Worm (Caenorhabditis elegans) whole organism, L3 larva: ENCODE data around the gene hlh-15.

ENCODE experiments used
- R02D3.7 ChIP-seq: fragments of 150-350 bp; optimal IDR thresholded peaks from 2 replicates; lab custom pipeline; 2014; ENCODE audit warnings: missing biosample characterization, missing genetic modification characterization
- ZK546.5 ChIP-seq: sonication (generic microtip); optimal IDR thresholded peaks from 2 replicates; lab custom pipeline; 2017; ENCODE audit warnings: missing biosample characterization, missing genetic modification characterization
- aly-2 ChIP-seq: fragments of 150-350 bp; optimal IDR thresholded peaks from 2 replicates; lab custom pipeline; 2014; ENCODE audit warnings: missing biosample characterization, missing genetic modification characterization
- ama-1 ChIP-seq: fragments of 150-350 bp; optimal IDR thresholded peaks from 2 replicates; lab custom pipeline; 2018
- ceh-16 ChIP-seq: sonication (generic microtip); optimal IDR thresholded peaks from 2 replicates; lab custom pipeline; 2017; ENCODE audit warnings: missing biosample characterization, missing genetic modification characterization
- ceh-28 ChIP-seq: fragments of 150-350 bp; optimal IDR thresholded peaks from 2 replicates; lab custom pipeline; 2014; ENCODE audit warnings: missing biosample characterization, missing genetic modification reagents, missing genetic modification characterization
- ceh-82 ChIP-seq: fragments of 150-350 bp; optimal IDR thresholded peaks from 2 replicates; lab custom pipeline; 2014; ENCODE audit warnings: missing biosample characterization, missing genetic modification characterization
- ceh-9 ChIP-seq: sonication (generic microtip); optimal IDR thresholded peaks from 2 replicates; lab custom pipeline; 2018; ENCODE audit warnings: missing biosample characterization, missing genetic modification characterization
- daf-12 ChIP-seq: fragments of 150-350 bp; optimal IDR thresholded peaks from 2 replicates; lab custom pipeline; 2014; ENCODE audit warnings: missing biosample characterization, missing genetic modification reagents, missing genetic modification characterization
- egl-27 ChIP-seq: sonication (generic microtip); optimal IDR thresholded peaks from 4 replicates; lab custom pipeline; 2017; ENCODE audit warnings: missing biosample characterization, missing genetic modification reagents, missing genetic modification characterization
- egl-5 ChIP-seq: fragments of 150-350 bp; optimal IDR thresholded peaks from 2 replicates; lab custom pipeline; 2017; ENCODE audit warnings: missing biosample characterization, missing genetic modification reagents, missing genetic modification characterization, inconsistent platforms
- elt-1 ChIP-seq: fragments of 150-350 bp; optimal IDR thresholded peaks from 2 replicates; lab custom pipeline; 2014; ENCODE audit warnings: missing biosample characterization, missing genetic modification characterization
- elt-2 ChIP-seq: sonication (generic microtip); optimal IDR thresholded peaks from 2 replicates; lab custom pipeline; 2016; ENCODE audit warnings: missing genetic modification reagents, mild to moderate bottlenecking, missing genetic modification characterization, missing compliant biosample characterization
- elt-3 ChIP-seq, 3 experiments: fragments of 150-350 bp in 1 of 3; sonication (generic microtip) in 2 of 3; optimal IDR thresholded peaks; 2 replicates in 2 of 3; 4 replicates in 1 of 3; lab custom pipeline; 2014 to 2017; ENCODE audit warnings: missing biosample characterization in 3 of 3, missing genetic modification characterization in 3 of 3
- eor-1 ChIP-seq, 2 experiments: fragments of 150-350 bp; optimal IDR thresholded peaks; 2 replicates each; lab custom pipeline; 2014 to 2018; ENCODE audit warnings: missing biosample characterization in 2 of 2, missing genetic modification characterization in 2 of 2
- fkh-10 ChIP-seq: sonication (generic microtip); optimal IDR thresholded peaks from 2 replicates; lab custom pipeline; 2017; ENCODE audit warnings: missing biosample characterization, missing genetic modification reagents, missing genetic modification characterization
- fkh-2 ChIP-seq: fragments of 150-350 bp; optimal IDR thresholded peaks from 2 replicates; lab custom pipeline; 2014; ENCODE audit warnings: missing biosample characterization, missing genetic modification reagents, missing genetic modification characterization
- fos-1 ChIP-seq: fragments of 150-350 bp; optimal IDR thresholded peaks from 2 replicates; lab custom pipeline; 2014; ENCODE audit warnings: missing biosample characterization, missing genetic modification characterization
- hmg-11 ChIP-seq: sonication (generic microtip); optimal IDR thresholded peaks from 2 replicates; lab custom pipeline; 2016; ENCODE audit warnings: missing genetic modification characterization, missing compliant biosample characterization
- jun-1 ChIP-seq: fragments of 150-350 bp; optimal IDR thresholded peaks from 2 replicates; lab custom pipeline; 2014; ENCODE audit warnings: missing biosample characterization, missing genetic modification reagents, missing genetic modification characterization
- lin-15B ChIP-seq: fragments of 150-350 bp; optimal IDR thresholded peaks from 2 replicates; lab custom pipeline; 2014; ENCODE audit warnings: missing biosample characterization, missing genetic modification characterization
- lin-39 ChIP-seq: fragments of 150-350 bp; optimal IDR thresholded peaks from 2 replicates; lab custom pipeline; 2018; ENCODE audit warnings: missing biosample characterization, missing genetic modification reagents, missing genetic modification characterization
- lsy-12 ChIP-seq: sonication (generic microtip); optimal IDR thresholded peaks from 2 replicates; lab custom pipeline; 2016; ENCODE audit warnings: mild to moderate bottlenecking, missing genetic modification characterization, missing compliant biosample characterization
- mdl-1 ChIP-seq: fragments of 150-350 bp; optimal IDR thresholded peaks from 2 replicates; lab custom pipeline; 2014; ENCODE audit warnings: missing biosample characterization, missing genetic modification characterization
- mml-1 ChIP-seq: fragments of 150-350 bp; sonication (generic microtip); optimal IDR thresholded peaks from 3 replicates; lab custom pipeline; 2014; ENCODE audit warnings: missing biosample characterization, missing genetic modification characterization
- nfya-1 ChIP-seq: sonication (generic microtip); optimal IDR thresholded peaks from 2 replicates; lab custom pipeline; 2017; ENCODE audit warnings: missing genetic modification characterization, mild to moderate bottlenecking, missing compliant biosample characterization, antibody characterized with exemption, moderate library complexity; ENCODE audit not compliant: insufficient read depth
- nhr-11 ChIP-seq: fragments of 150-350 bp; optimal IDR thresholded peaks from 2 replicates; lab custom pipeline; 2014; ENCODE audit warnings: missing biosample characterization, missing genetic modification characterization
- nhr-12 ChIP-seq: fragments of 150-350 bp; optimal IDR thresholded peaks from 2 replicates; lab custom pipeline; 2014; ENCODE audit warnings: missing biosample characterization, missing genetic modification characterization
- nhr-23 ChIP-seq: fragments of 150-350 bp; optimal IDR thresholded peaks from 2 replicates; lab custom pipeline; 2014; ENCODE audit warnings: missing biosample characterization, missing genetic modification reagents, missing genetic modification characterization
- nhr-237 ChIP-seq: fragments of 150-350 bp; optimal IDR thresholded peaks from 2 replicates; lab custom pipeline; 2014; ENCODE audit warnings: missing biosample characterization, missing genetic modification characterization
- nhr-25 ChIP-seq: sonication (generic microtip); optimal IDR thresholded peaks from 2 replicates; lab custom pipeline; 2017; ENCODE audit warnings: missing biosample characterization, missing genetic modification characterization
- nhr-28 ChIP-seq: fragments of 150-350 bp; optimal IDR thresholded peaks from 2 replicates; lab custom pipeline; 2014; ENCODE audit warnings: missing biosample characterization, missing genetic modification characterization
- nhr-43 ChIP-seq: sonication (generic microtip); optimal IDR thresholded peaks from 2 replicates; lab custom pipeline; 2016; ENCODE audit warnings: mild to moderate bottlenecking, missing genetic modification characterization, missing compliant biosample characterization; ENCODE audit not compliant: poor library complexity, severe bottlenecking
- nhr-67 ChIP-seq: fragments of 150-350 bp; optimal IDR thresholded peaks from 2 replicates; lab custom pipeline; 2014; ENCODE audit warnings: missing biosample characterization, missing genetic modification characterization
- nhr-76 ChIP-seq: fragments of 150-350 bp; sonication (generic microtip); optimal IDR thresholded peaks from 5 replicates; lab custom pipeline; 2014; ENCODE audit warnings: missing biosample characterization, missing genetic modification characterization
- nhr-77 ChIP-seq: fragments of 150-350 bp; optimal IDR thresholded peaks from 2 replicates; lab custom pipeline; 2014; ENCODE audit warnings: missing biosample characterization, missing genetic modification characterization
- pha-4 ChIP-seq: fragments of 150-350 bp; optimal IDR thresholded peaks from 2 replicates; lab custom pipeline; 2014; ENCODE audit warnings: missing biosample characterization, missing genetic modification reagents, missing genetic modification characterization
- pqm-1 ChIP-seq: fragments of 150-350 bp; optimal IDR thresholded peaks from 2 replicates; lab custom pipeline; 2017; ENCODE audit warnings: missing biosample characterization, missing genetic modification characterization, inconsistent platforms
- sea-2 ChIP-seq: fragments of 150-350 bp; sonication (generic microtip); optimal IDR thresholded peaks from 4 replicates; lab custom pipeline; 2014; ENCODE audit warnings: missing biosample characterization, missing genetic modification reagents, missing genetic modification characterization
- skn-1 ChIP-seq: fragments of 150-350 bp; optimal IDR thresholded peaks from 2 replicates; lab custom pipeline; 2014; ENCODE audit warnings: missing biosample characterization, missing genetic modification characterization
- snpc-4 ChIP-seq: fragments of 150-350 bp; optimal IDR thresholded peaks from 2 replicates; lab custom pipeline; 2014; ENCODE audit warnings: missing biosample characterization, missing genetic modification characterization
- tbx-2 ChIP-seq: sonication (generic microtip); optimal IDR thresholded peaks from 2 replicates; lab custom pipeline; 2016; ENCODE audit warnings: mild to moderate bottlenecking, missing genetic modification characterization, missing compliant biosample characterization
- unc-39 ChIP-seq: sonication (generic microtip); optimal IDR thresholded peaks from 4 replicates; lab custom pipeline; 2017; ENCODE audit warnings: missing biosample characterization, missing genetic modification characterization
- unc-62 ChIP-seq: fragments of 150-350 bp; sonication (generic microtip); optimal IDR thresholded peaks from 4 replicates; lab custom pipeline; 2014; ENCODE audit warnings: missing biosample characterization, missing genetic modification reagents, missing genetic modification characterization
- zag-1 ChIP-seq: fragments of 150-350 bp; optimal IDR thresholded peaks from 2 replicates; lab custom pipeline; 2014; ENCODE audit warnings: missing biosample characterization, missing genetic modification characterization
- ztf-11 ChIP-seq: fragments of 150-350 bp; optimal IDR thresholded peaks from 2 replicates; lab custom pipeline; 2014; ENCODE audit warnings: missing biosample characterization, missing genetic modification characterization
- ztf-4 ChIP-seq: fragments of 150-350 bp; optimal IDR thresholded peaks from 2 replicates; lab custom pipeline; 2014; ENCODE audit warnings: missing biosample characterization, missing genetic modification characterization

The hlh-15 gene

DNA sequence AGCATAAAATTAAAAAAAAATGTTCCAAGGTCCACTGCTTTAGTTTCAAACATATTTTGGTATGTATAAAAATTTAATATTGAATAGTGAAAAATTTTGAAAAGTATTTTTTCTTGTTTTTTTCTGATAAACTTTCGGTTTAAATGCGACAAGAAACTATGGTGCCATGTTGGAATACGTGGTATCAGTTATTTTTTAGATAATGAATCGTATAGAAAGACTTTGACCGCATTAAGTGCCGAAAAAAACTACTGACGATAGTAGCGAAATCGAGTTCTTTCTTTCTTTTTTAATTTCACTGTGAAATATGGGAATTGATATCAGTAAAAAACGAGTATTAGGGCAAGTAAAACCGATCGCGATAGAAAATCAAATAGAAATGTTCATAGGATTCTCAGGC lies 47.3 kb downstream of the hlh-15 start, which contains the start of gene T24D8.6:
T24D8.6 (minus strand) TSS at position 101 of the 400 bp plus-strand sequence.
- TF ChIP-seq elt-3 (tag; optimal IDR thresholded peaks at IDR 0.05; lab: Kevin White, UChicago): no peak
- no peak for TF ChIP-seq elt-1 (tag; lab: Kevin White, UChicago)
- TF ChIP-seq unc-39 (tag; lab: Kevin White, UChicago): no peak
- no peak for TF ChIP-seq ceh-9 (tag; lab: Kevin White, UChicago)
- no peak for TF ChIP-seq daf-12 (tag; lab: Kevin White, UChicago)
- TF ChIP-seq lin-15B (tag; lab: Kevin White, UChicago): no peak
- no peak for TF ChIP-seq eor-1 (tag; optimal IDR thresholded peaks at IDR 0.05; lab: Kevin White, UChicago)
- no peak for TF ChIP-seq R02D3.7 (tag; lab: Kevin White, UChicago)
- TF ChIP-seq ceh-28 (tag; lab: Kevin White, UChicago): no peak
- no peak for TF ChIP-seq pqm-1 (tag; lab: Kevin White, UChicago)
- TF ChIP-seq egl-5 (tag; lab: Kevin White, UChicago): no peak
- TF ChIP-seq nhr-43: no peak
- no peak for TF ChIP-seq nhr-23 (tag; lab: Kevin White, UChicago)
- no peak for TF ChIP-seq skn-1 (tag; lab: Kevin White, UChicago)
- no peak for TF ChIP-seq nfya-1

DNA sequence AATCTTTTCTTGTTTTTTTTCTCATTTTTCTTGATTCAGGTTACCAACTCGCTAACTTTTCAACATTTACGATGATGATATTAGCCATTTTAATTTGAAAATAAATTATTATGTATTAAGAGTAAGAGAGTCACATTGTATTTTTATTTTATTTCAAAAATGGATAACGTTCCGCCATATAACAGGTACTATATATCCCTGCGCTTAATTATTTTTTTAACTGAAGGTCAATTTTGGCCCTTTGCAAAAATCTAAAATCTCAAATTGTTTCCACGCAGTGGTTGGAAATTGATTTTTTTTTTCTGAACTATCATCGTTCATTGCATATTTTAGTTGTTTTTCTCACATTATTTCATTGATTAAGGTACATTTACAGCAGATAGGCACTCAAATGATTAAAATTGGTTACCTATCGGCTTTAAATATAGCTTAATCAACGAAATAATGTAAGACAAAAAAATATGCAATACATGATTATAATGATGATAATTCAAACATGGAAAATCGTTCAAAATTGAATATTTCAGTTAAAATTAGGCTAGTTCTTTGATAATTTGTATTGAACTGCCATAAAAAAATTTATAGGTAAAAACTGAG lies 48.4 kb downstream of the hlh-15 start:
- TF ChIP-seq ceh-82 (tag; lab: Kevin White, UChicago) (peak; percentile 94), nhr-11 (tag; lab: Kevin White, UChicago) (peak; percentile 70), pqm-1 (tag; lab: Kevin White, UChicago) (peak; percentile 88), daf-12 (tag; lab: Kevin White, UChicago) (peak; percentile 45), nhr-12 (tag; lab: Kevin White, UChicago) (no peak), ztf-4 (tag; lab: Kevin White, UChicago) (peak; percentile 70), eor-1 (tag; optimal IDR thresholded peaks at IDR 0.05; lab: Kevin White, UChicago) (peak in 1 of 2 experiments; percentile 48), nhr-237 (tag; lab: Kevin White, UChicago) (peak; percentile 61), tbx-2 (peak; percentile 96), nhr-67 (peak; percentile 61), elt-2 (peak; percentile 74), R02D3.7 (tag; lab: Kevin White, UChicago) (peak; percentile 80), nhr-43 (peak; percentile 97), ztf-11 (tag; lab: Kevin White, UChicago) (no peak), ceh-28 (tag; lab: Kevin White, UChicago) (peak; percentile 98), jun-1 (tag; lab: Kevin White, UChicago) (peak; percentile 97), nhr-76 (tag; lab: Kevin White, UChicago) (peak; percentile 74), ceh-16 (no peak), ZK546.5 (tag; lab: Kevin White, UChicago) (peak; percentile 40), aly-2 (tag; lab: Kevin White, UChicago) (peak; percentile 64), ama-1 (no peak), skn-1 (tag; lab: Kevin White, UChicago) (peak; percentile 90), unc-39 (tag; lab: Kevin White, UChicago) (no peak), elt-3 (tag; optimal IDR thresholded peaks at IDR 0.05; lab: Kevin White, UChicago) (peak; percentile 60 to 94 (median 91)), zag-1 (tag; lab: Kevin White, UChicago) (peak; percentile 34), unc-62 (GFP tag; lab: Kevin White, UChicago) (peak; percentile 4), nhr-25 (peak; percentile 85), nhr-28 (tag; lab: Kevin White, UChicago) (peak; percentile 66), snpc-4 (tag; lab: Kevin White, UChicago) (peak; percentile 89), hmg-11 (tag; lab: Kevin White, UChicago) (peak; percentile 81), lin-39 (tag; lab: Kevin White, UChicago) (no peak), sea-2 (GFP tag; lab: Kevin White, UChicago) (no peak), fos-1 (peak; percentile 89), egl-5 (tag; lab: Kevin White, UChicago) (peak; percentile 42), lsy-12 (tag; lab: Kevin White, UChicago) (peak; percentile 88), fkh-10 (GFP tag; lab: Kevin White, UChicago) (no peak), lin-15B (tag; lab: Kevin White, UChicago) (no peak), nhr-23 (tag; lab: Kevin White, UChicago) (peak; percentile 97), ceh-9 (tag; lab: Kevin White, UChicago) (no peak), mdl-1 (tag; lab: Kevin White, UChicago) (peak; percentile 67), nhr-77 (tag; lab: Kevin White, UChicago) (peak; percentile 94), fkh-2 (tag; lab: Kevin White, UChicago) (no peak), egl-27 (tag; lab: Kevin White, UChicago) (peak; percentile 57), nfya-1 (peak; percentile 51), mml-1 (tag; lab: Kevin White, UChicago) (no peak), pha-4 (tag; lab: Kevin White, UChicago) (peak; percentile 95), elt-1 (tag; lab: Kevin White, UChicago) (peak; percentile 48)
